Fruit fly (Drosophila melanogaster) whole organism, pupa: Measurements from ENCODE around the gene CG14109.

Source experiments
- CG10348 ChIP-seq: fragments of 200-800 bp; sonication (Bioruptor generic); IDR thresholded peaks from 2 replicates; pipeline ENCODE4 v1.3.6; 2022; ENCODE audit warnings: missing biosample characterization, missing genetic modification characterization
- CG12605 ChIP-seq: fragments of 200-800 bp; sonication (Bioruptor generic); IDR thresholded peaks from 2 replicates; pipeline ENCODE4 v1.3.6; 2022; ENCODE audit warnings: missing biosample characterization, missing genetic modification characterization
- CG13204 ChIP-seq: fragments of 200-800 bp; sonication (Bioruptor generic); optimal IDR thresholded peaks from 2 replicates; lab custom pipeline; 2018; ENCODE audit warnings: missing biosample characterization, mild to moderate bottlenecking, missing genetic modification characterization, moderate library complexity
- CG14655 ChIP-seq: fragments of 200-800 bp; sonication (Bioruptor generic); optimal IDR thresholded peaks from 3 replicates; lab custom pipeline; 2017; ENCODE audit warnings: mild to moderate bottlenecking, missing biosample characterization, missing genetic modification reagents, missing genetic modification characterization
- CG15710 ChIP-seq: fragments of 200-800 bp; sonication (Bioruptor generic); optimal IDR thresholded peaks from 2 replicates; lab custom pipeline; 2018; ENCODE audit warnings: missing biosample characterization, mild to moderate bottlenecking, missing genetic modification characterization, moderate library complexity
- CG17806 ChIP-seq: fragments of 200-800 bp; sonication (Bioruptor generic); optimal IDR thresholded peaks from 2 replicates; lab custom pipeline; 2018; ENCODE audit warnings: missing biosample characterization, mild to moderate bottlenecking, missing genetic modification characterization, moderate library complexity
- CG32121 ChIP-seq: fragments of 200-800 bp; sonication (Bioruptor generic); IDR thresholded peaks from 2 replicates; pipeline ENCODE4 v1.3.6; 2022; ENCODE audit warnings: missing biosample characterization, missing genetic modification characterization
- CG34367 ChIP-seq: fragments of 200-800 bp; sonication (Bioruptor generic); optimal IDR thresholded peaks from 2 replicates; lab custom pipeline; 2018; ENCODE audit warnings: missing biosample characterization, mild to moderate bottlenecking, missing genetic modification characterization
- CG4496 ChIP-seq: fragments of 200-800 bp; sonication (Bioruptor generic); IDR thresholded peaks from 3 replicates; pipeline ENCODE4 v1.3.6; 2022; ENCODE audit warnings: missing biosample characterization, missing genetic modification characterization
- CG8159 ChIP-seq: fragments of 200-800 bp; sonication (Bioruptor generic); optimal IDR thresholded peaks from 3 replicates; lab custom pipeline; 2018; ENCODE audit warnings: missing biosample characterization, mild to moderate bottlenecking, missing genetic modification characterization, moderate library complexity
- CG8301 ChIP-seq: fragments of 200-800 bp; sonication (Bioruptor generic); optimal IDR thresholded peaks from 2 replicates; lab custom pipeline; 2018; ENCODE audit warnings: missing biosample characterization, mild to moderate bottlenecking, missing genetic modification characterization
- CG9948 ChIP-seq: fragments of 200-800 bp; sonication (Bioruptor generic); optimal IDR thresholded peaks from 2 replicates; lab custom pipeline; 2018; ENCODE audit warnings: missing biosample characterization, mild to moderate bottlenecking, missing genetic modification characterization, moderate library complexity
- D1 ChIP-seq: fragments of 200-800 bp; sonication (Bioruptor generic); optimal IDR thresholded peaks from 2 replicates; lab custom pipeline; 2018; ENCODE audit warnings: missing biosample characterization, mild to moderate bottlenecking, missing genetic modification characterization, moderate library complexity
- EcR ChIP-seq: fragments of 200-800 bp; sonication (Bioruptor generic); optimal IDR thresholded peaks from 3 replicates; lab custom pipeline; 2019; ENCODE audit warnings: missing biosample characterization, missing genetic modification characterization, mild to moderate bottlenecking, moderate library complexity, missing genetic modification reagents
- Ets98B ChIP-seq: fragments of 200-800 bp; sonication (Bioruptor generic); IDR thresholded peaks from 2 replicates; pipeline ENCODE4 v1.3.6; 2022; ENCODE audit warnings: missing biosample characterization, missing genetic modification characterization
- Pif1A ChIP-seq: fragments of 200-800 bp; sonication (Bioruptor generic); optimal IDR thresholded peaks from 3 replicates; lab custom pipeline; 2016; ENCODE audit warnings: missing biosample characterization, missing genetic modification characterization
- Pif1B ChIP-seq: fragments of 200-800 bp; sonication (Bioruptor generic); optimal IDR thresholded peaks from 3 replicates; lab custom pipeline; 2016; ENCODE audit warnings: missing biosample characterization, missing genetic modification characterization
- Snoo ChIP-seq: fragments of 200-800 bp; sonication (Bioruptor generic); optimal IDR thresholded peaks from 3 replicates; lab custom pipeline; 2017; ENCODE audit warnings: missing biosample characterization, mild to moderate bottlenecking, missing genetic modification characterization, inconsistent platforms
- fd96Ca ChIP-seq: fragments of 200-800 bp; sonication (Bioruptor generic); IDR thresholded peaks from 3 replicates; pipeline ENCODE4 v1.3.6; 2022; ENCODE audit warnings: missing biosample characterization, missing genetic modification characterization
- gl ChIP-seq: fragments of 200-800 bp; sonication (Bioruptor generic); optimal IDR thresholded peaks from 2 replicates; lab custom pipeline; 2018; ENCODE audit warnings: missing biosample characterization, mild to moderate bottlenecking, missing genetic modification characterization
- rn ChIP-seq: fragments of 200-800 bp; sonication (Bioruptor generic); IDR thresholded peaks from 2 replicates; pipeline ENCODE4 v1.3.6; 2022; ENCODE audit warnings: missing biosample characterization, missing genetic modification characterization

CG14109 gene

dm6 chr3L:13433522-13433921 is 7.2 kb upstream of the CG14109 start:
- TF ChIP-seq EcR (GFP tag; lab: Kevin White, UChicago): no peak
- TF ChIP-seq CG34367 (tag; lab: Kevin White, UChicago): no peak
- no peak for TF ChIP-seq Snoo (tag; lab: Kevin White, UChicago)
- no peak for TF ChIP-seq gl (tag; lab: Kevin White, UChicago)
- TF ChIP-seq CG13204 (GFP tag; lab: Kevin White, UChicago): no peak
- TF ChIP-seq CG10348 (GFP tag; lab: Robert Waterston, UW): no peak
- TF ChIP-seq CG15710 (tag; lab: Kevin White, UChicago): no peak
- no peak for TF ChIP-seq Ets98B (GFP tag; lab: Robert Waterston, UW)
- no peak for TF ChIP-seq rn (GFP tag; lab: Robert Waterston, UW)

- peak; percentile 67 for TF ChIP-seq CG13204 (GFP tag; lab: Kevin White, UChicago)
- TF ChIP-seq Ets98B (GFP tag; lab: Robert Waterston, UW): peak; percentile 77
- TF ChIP-seq CG15710 (tag; lab: Kevin White, UChicago): no peak
- peak; percentile 57 for TF ChIP-seq Pif1B (GFP tag; lab: Kevin White, UChicago)
- TF ChIP-seq Snoo (tag; lab: Kevin White, UChicago): peak; percentile 4
- peak; percentile 84 for TF ChIP-seq CG12605 (GFP tag; lab: Robert Waterston, UW)
- no peak for TF ChIP-seq EcR (GFP tag; lab: Kevin White, UChicago)
- TF ChIP-seq Pif1A (GFP tag; lab: Kevin White, UChicago): peak; percentile 64
- TF ChIP-seq D1 (tag; lab: Kevin White, UChicago): no peak
- TF ChIP-seq CG17806 (tag; lab: Kevin White, UChicago): no peak
- peak; percentile 46 for TF ChIP-seq CG8159 (tag; lab: Kevin White, UChicago)
- peak; percentile 68 for TF ChIP-seq CG8301 (tag; lab: Kevin White, UChicago)
- TF ChIP-seq CG4496: peak; percentile 89
- TF ChIP-seq CG10348 (GFP tag; lab: Robert Waterston, UW): no peak
- TF ChIP-seq CG9948 (tag; lab: Kevin White, UChicago): no peak
- TF ChIP-seq fd96Ca (GFP tag; lab: Robert Waterston, UW): no peak; the same call in 1 of the 3 replicates
- peak; percentile 46; the same call in 1 of the 2 replicates for TF ChIP-seq rn (GFP tag; lab: Robert Waterston, UW)
- peak; percentile 70 for TF ChIP-seq gl (tag; lab: Kevin White, UChicago)
- TF ChIP-seq CG32121: peak; percentile 77
- peak; percentile 72 for TF ChIP-seq CG14655 (GFP tag; lab: Kevin White, UChicago)
- TF ChIP-seq CG34367 (tag; lab: Kevin White, UChicago): peak; percentile 35
Measured at dm6 chr3L:13435170-13435727, 5.5 kb upstream of the CG14109 start, which contains the start of gene CG10713. TSS of gene CG10713 (minus strand) at chr3L:13435229.

dm6 chr3L:13437036-13437435 is 3.7 kb upstream of the CG14109 start, which contains the start of gene CG10154:
TSS of gene CG10154 (minus strand) at chr3L:13437136.
- TF ChIP-seq CG34367 (tag; lab: Kevin White, UChicago): no peak
- no peak for TF ChIP-seq D1 (tag; lab: Kevin White, UChicago)
- no peak for TF ChIP-seq CG15710 (tag; lab: Kevin White, UChicago)
- TF ChIP-seq Ets98B (GFP tag; lab: Robert Waterston, UW): no peak
- TF ChIP-seq CG8159 (tag; lab: Kevin White, UChicago): no peak
- no peak for TF ChIP-seq Snoo (tag; lab: Kevin White, UChicago)
- TF ChIP-seq CG4496: no peak
- TF ChIP-seq fd96Ca (GFP tag; lab: Robert Waterston, UW): no peak
- no peak for TF ChIP-seq rn (GFP tag; lab: Robert Waterston, UW)
- no peak for TF ChIP-seq Pif1B (GFP tag; lab: Kevin White, UChicago)

- no peak for TF ChIP-seq CG9948 (tag; lab: Kevin White, UChicago)
- TF ChIP-seq gl (tag; lab: Kevin White, UChicago): no peak
- TF ChIP-seq Ets98B (GFP tag; lab: Robert Waterston, UW): no peak
- no peak for TF ChIP-seq Pif1A (GFP tag; lab: Kevin White, UChicago)
- TF ChIP-seq CG12605 (GFP tag; lab: Robert Waterston, UW): no peak
- TF ChIP-seq fd96Ca (GFP tag; lab: Robert Waterston, UW): no peak
- TF ChIP-seq EcR (GFP tag; lab: Kevin White, UChicago): no peak
- TF ChIP-seq CG15710 (tag; lab: Kevin White, UChicago): no peak
Measured at dm6 chr3L:13437654-13438053, 3.1 kb upstream of the CG14109 start, which contains the start of gene CG10725. TSS of gene CG10725 (plus strand) at chr3L:13437954.

dm6 chr3L:13442400-13442799 is 1.7 kb downstream of the CG14109 start, which contains the start of gene cmb:
TSS of gene cmb (plus strand) at chr3L:13442594.
- TF ChIP-seq rn (GFP tag; lab: Robert Waterston, UW): peak; percentile 89
- TF ChIP-seq Snoo (tag; lab: Kevin White, UChicago): peak; percentile 72
- peak; percentile 84 for TF ChIP-seq Pif1B (GFP tag; lab: Kevin White, UChicago)
- TF ChIP-seq D1 (tag; lab: Kevin White, UChicago): peak; percentile 62
- peak; percentile 97 for TF ChIP-seq CG12605 (GFP tag; lab: Robert Waterston, UW)
- peak; percentile 87 for TF ChIP-seq Pif1A (GFP tag; lab: Kevin White, UChicago)
- TF ChIP-seq CG10348 (GFP tag; lab: Robert Waterston, UW): no peak
- peak; percentile 97 for TF ChIP-seq CG4496
- TF ChIP-seq CG9948 (tag; lab: Kevin White, UChicago): peak; percentile 80
- peak; percentile 94 for TF ChIP-seq gl (tag; lab: Kevin White, UChicago)
- peak; percentile 85 for TF ChIP-seq CG8301 (tag; lab: Kevin White, UChicago)
- peak; percentile 81 for TF ChIP-seq CG17806 (tag; lab: Kevin White, UChicago)
- TF ChIP-seq CG15710 (tag; lab: Kevin White, UChicago): peak; percentile 85
- peak; percentile 92 for TF ChIP-seq CG34367 (tag; lab: Kevin White, UChicago)
- peak; percentile 86 for TF ChIP-seq CG13204 (GFP tag; lab: Kevin White, UChicago)
- peak; percentile 93 for TF ChIP-seq fd96Ca (GFP tag; lab: Robert Waterston, UW)
- TF ChIP-seq CG8159 (tag; lab: Kevin White, UChicago): peak; percentile 89
- TF ChIP-seq CG14655 (GFP tag; lab: Kevin White, UChicago): peak; percentile 93
- peak; percentile 93 for TF ChIP-seq Ets98B (GFP tag; lab: Robert Waterston, UW)
- peak; percentile 23 for TF ChIP-seq EcR (GFP tag; lab: Kevin White, UChicago)
- TF ChIP-seq CG32121: peak; percentile 93
